Worm (Caenorhabditis elegans): ENCODE data around the gene suf-1.

Gene suf-1

ce11 chrII:8602337-8602944 lies 1.2 kb upstream of the suf-1 start, which contains the start of the genes cpf-1 and rpl-26:
cpf-1 (minus strand) TSS chrII:8602440.
rpl-26 (plus strand) TSS chrII:8602785.
- TF ChIP-seq T22C8.4 (GFP tag; IDR thresholded peaks at IDR 0.05) (no peak), ztf-23 (GFP tag; IDR thresholded peaks at IDR 0.05) (no peak), ztf-29 (GFP tag; IDR thresholded peaks at IDR 0.05) (no peak), klf-2 (GFP tag; conservative IDR thresholded peaks at IDR 0.05) (no peak), cog-1 (tag; optimal IDR thresholded peaks at IDR 0.05) (no peak), ref-1 (GFP tag; conservative IDR thresholded peaks at IDR 0.05) (no peak), med-1 (GFP tag; optimal IDR thresholded peaks at IDR 0.05; ENCODE audit: insufficient read depth) (no peak), tab-1 (GFP tag; IDR thresholded peaks at IDR 0.05) (no peak), flt-1 (GFP tag; IDR thresholded peaks at IDR 0.05) (no peak)

ce11 chrII:8606549-8606948 lies 2.9 kb downstream of the suf-1 start, which contains the start of gene F28C6.8:
F28C6.8 (plus strand) TSS chrII:8606849.
- no peak for TF ChIP-seq klf-2 (GFP tag; conservative IDR thresholded peaks at IDR 0.05)
- TF ChIP-seq ref-1 (GFP tag; conservative IDR thresholded peaks at IDR 0.05) = no peak
- no peak for TF ChIP-seq ztf-29 (GFP tag; IDR thresholded peaks at IDR 0.05)
- TF ChIP-seq med-1 (GFP tag; optimal IDR thresholded peaks at IDR 0.05; ENCODE audit: insufficient read depth) = no peak
- TF ChIP-seq ztf-23 (GFP tag; IDR thresholded peaks at IDR 0.05) = no peak
- TF ChIP-seq cog-1 (tag; optimal IDR thresholded peaks at IDR 0.05) = no peak
- TF ChIP-seq flt-1 (GFP tag; IDR thresholded peaks at IDR 0.05) = no peak
- no peak for TF ChIP-seq T22C8.4 (GFP tag; IDR thresholded peaks at IDR 0.05)
- no peak for TF ChIP-seq tab-1 (GFP tag; IDR thresholded peaks at IDR 0.05)

ce11 chrII:8607662-8608061 lies 4.0 kb downstream of the suf-1 start, which contains the start of gene F28C6.10:
F28C6.10 (plus strand) TSS chrII:8607962.
- no peak for TF ChIP-seq tab-1 (GFP tag; IDR thresholded peaks at IDR 0.05)
- no peak for TF ChIP-seq ztf-29 (GFP tag; IDR thresholded peaks at IDR 0.05)
- no peak for TF ChIP-seq med-1 (GFP tag; optimal IDR thresholded peaks at IDR 0.05; ENCODE audit: insufficient read depth)
- no peak for TF ChIP-seq cog-1 (tag; optimal IDR thresholded peaks at IDR 0.05)
- no peak for TF ChIP-seq ref-1 (GFP tag; conservative IDR thresholded peaks at IDR 0.05)
- TF ChIP-seq flt-1 (GFP tag; IDR thresholded peaks at IDR 0.05) = no peak
- no peak for TF ChIP-seq T22C8.4 (GFP tag; IDR thresholded peaks at IDR 0.05)
- no peak for TF ChIP-seq klf-2 (GFP tag; conservative IDR thresholded peaks at IDR 0.05)
- TF ChIP-seq ztf-23 (GFP tag; IDR thresholded peaks at IDR 0.05) = no peak

- TF ChIP-seq ztf-29 (GFP tag; IDR thresholded peaks at IDR 0.05) = no peak
Observed at ce11 chrII:8610085-8610484, 6.4 kb downstream of the suf-1 start, which contains the start of gene F28C6.9. F28C6.9 (minus strand) TSS chrII:8610185.

- TF ChIP-seq cog-1 (tag; optimal IDR thresholded peaks at IDR 0.05) (no peak), ztf-23 (GFP tag; IDR thresholded peaks at IDR 0.05) (no peak), T22C8.4 (GFP tag; IDR thresholded peaks at IDR 0.05) (no peak), ref-1 (GFP tag; conservative IDR thresholded peaks at IDR 0.05) (no peak), tab-1 (GFP tag; IDR thresholded peaks at IDR 0.05) (no peak), ztf-29 (GFP tag; IDR thresholded peaks at IDR 0.05) (no peak), klf-2 (GFP tag; conservative IDR thresholded peaks at IDR 0.05) (no peak), med-1 (GFP tag; optimal IDR thresholded peaks at IDR 0.05; ENCODE audit: insufficient read depth) (no peak), flt-1 (GFP tag; IDR thresholded peaks at IDR 0.05) (no peak)
Observed at ce11 chrII:8610585-8610984, 6.9 kb downstream of the suf-1 start.

ce11 chrII:8611330-8611729 lies 7.7 kb downstream of the suf-1 start:
- TF ChIP-seq med-1 (GFP tag; optimal IDR thresholded peaks at IDR 0.05; ENCODE audit: insufficient read depth) (no peak), ztf-23 (GFP tag; IDR thresholded peaks at IDR 0.05) (no peak), flt-1 (GFP tag; IDR thresholded peaks at IDR 0.05) (no peak), ztf-29 (GFP tag; IDR thresholded peaks at IDR 0.05) (no peak), cog-1 (tag; optimal IDR thresholded peaks at IDR 0.05) (no peak), ref-1 (GFP tag; conservative IDR thresholded peaks at IDR 0.05) (no peak), klf-2 (GFP tag; conservative IDR thresholded peaks at IDR 0.05) (no peak), T22C8.4 (GFP tag; IDR thresholded peaks at IDR 0.05) (no peak), tab-1 (GFP tag; IDR thresholded peaks at IDR 0.05) (no peak)

ce11 chrII:8612470-8612869 lies 8.8 kb downstream of the suf-1 start, which contains the start of gene T22C8.1:
T22C8.1 (plus strand) TSS chrII:8612770.
- no peak for TF ChIP-seq flt-1 (GFP tag; IDR thresholded peaks at IDR 0.05)
- no peak for TF ChIP-seq tab-1 (GFP tag; IDR thresholded peaks at IDR 0.05)
- TF ChIP-seq ztf-29 (GFP tag; IDR thresholded peaks at IDR 0.05) = no peak
- no peak for TF ChIP-seq cog-1 (tag; optimal IDR thresholded peaks at IDR 0.05)
- no peak for TF ChIP-seq T22C8.4 (GFP tag; IDR thresholded peaks at IDR 0.05)
- TF ChIP-seq klf-2 (GFP tag; conservative IDR thresholded peaks at IDR 0.05) = no peak
- no peak for TF ChIP-seq ztf-23 (GFP tag; IDR thresholded peaks at IDR 0.05)
- no peak for TF ChIP-seq med-1 (GFP tag; optimal IDR thresholded peaks at IDR 0.05; ENCODE audit: insufficient read depth)
- no peak for TF ChIP-seq ref-1 (GFP tag; conservative IDR thresholded peaks at IDR 0.05)

- TF ChIP-seq klf-2 (GFP tag; conservative IDR thresholded peaks at IDR 0.05) = no peak
- TF ChIP-seq cog-1 (tag; optimal IDR thresholded peaks at IDR 0.05) = no peak
- no peak for TF ChIP-seq ref-1 (GFP tag; conservative IDR thresholded peaks at IDR 0.05)
- TF ChIP-seq med-1 (GFP tag; optimal IDR thresholded peaks at IDR 0.05; ENCODE audit: insufficient read depth) = no peak
- no peak for TF ChIP-seq T22C8.4 (GFP tag; IDR thresholded peaks at IDR 0.05)
- no peak for TF ChIP-seq tab-1 (GFP tag; IDR thresholded peaks at IDR 0.05)
- no peak for TF ChIP-seq ztf-29 (GFP tag; IDR thresholded peaks at IDR 0.05)
- TF ChIP-seq ztf-23 (GFP tag; IDR thresholded peaks at IDR 0.05) = no peak
- no peak for TF ChIP-seq flt-1 (GFP tag; IDR thresholded peaks at IDR 0.05)
Observed at ce11 chrII:8616155-8616554, 12.5 kb downstream of the suf-1 start.

- no peak for TF ChIP-seq flt-1 (GFP tag; IDR thresholded peaks at IDR 0.05)
- no peak for TF ChIP-seq cog-1 (tag; optimal IDR thresholded peaks at IDR 0.05)
- TF ChIP-seq klf-2 (GFP tag; conservative IDR thresholded peaks at IDR 0.05) = no peak
- TF ChIP-seq ztf-23 (GFP tag; IDR thresholded peaks at IDR 0.05) = no peak
- no peak for TF ChIP-seq ztf-29 (GFP tag; IDR thresholded peaks at IDR 0.05)
- no peak for TF ChIP-seq ref-1 (GFP tag; conservative IDR thresholded peaks at IDR 0.05)
- no peak for TF ChIP-seq tab-1 (GFP tag; IDR thresholded peaks at IDR 0.05)
- TF ChIP-seq med-1 (GFP tag; optimal IDR thresholded peaks at IDR 0.05; ENCODE audit: insufficient read depth) = no peak
- no peak for TF ChIP-seq T22C8.4 (GFP tag; IDR thresholded peaks at IDR 0.05)
Observed at ce11 chrII:8617516-8617915, 13.9 kb downstream of the suf-1 start, which contains the start of gene chhy-1. chhy-1 (minus strand) TSS chrII:8617616.

Data from whole organism, midembryonic.